Worm (Caenorhabditis elegans) whole organism, L2 larva: ENCODE data around the gene T05C7.9.
"Not testable (repeated sequence)": the region's sequence is repeated elsewhere in the genome, so short reads cannot be mapped to it uniquely, and the experiment has no call there.

ENCODE experiments used
- C34F6.9 ChIP-seq: fragments of 150-350 bp; optimal IDR thresholded peaks from 2 replicates; lab custom pipeline; 2014; ENCODE audit warnings: missing biosample characterization, missing genetic modification characterization
- R02D3.7 ChIP-seq: fragments of 150-350 bp; optimal IDR thresholded peaks from 2 replicates; lab custom pipeline; 2014; ENCODE audit warnings: missing biosample characterization, missing genetic modification characterization
- Y55F3AM.14 ChIP-seq: fragments of 200-800 bp; sonication (Bioruptor generic); optimal IDR thresholded peaks from 2 replicates; lab custom pipeline; 2018; ENCODE audit warnings: mild to moderate bottlenecking, missing genetic modification characterization, missing compliant biosample characterization
- ZK546.5 ChIP-seq: sonication (generic microtip); optimal IDR thresholded peaks from 2 replicates; lab custom pipeline; 2017; ENCODE audit warnings: missing biosample characterization, missing genetic modification characterization
- alr-1 ChIP-seq: fragments of 150-350 bp; optimal IDR thresholded peaks from 2 replicates; lab custom pipeline; 2014; ENCODE audit warnings: missing biosample characterization, missing genetic modification characterization
- aly-2 ChIP-seq: fragments of 150-350 bp; optimal IDR thresholded peaks from 2 replicates; lab custom pipeline; 2014; ENCODE audit warnings: missing biosample characterization, missing genetic modification characterization
- ceh-16 ChIP-seq: fragments of 150-350 bp; optimal IDR thresholded peaks from 2 replicates; lab custom pipeline; 2014; ENCODE audit warnings: missing biosample characterization, missing genetic modification characterization
- ceh-82 ChIP-seq: fragments of 150-350 bp; optimal IDR thresholded peaks from 2 replicates; lab custom pipeline; 2014; ENCODE audit warnings: missing biosample characterization, missing genetic modification characterization
- crh-2 ChIP-seq: sonication (generic microtip); optimal IDR thresholded peaks from 2 replicates; lab custom pipeline; 2017; ENCODE audit warnings: missing biosample characterization, missing genetic modification characterization
- egl-27 ChIP-seq: sonication (generic microtip); optimal IDR thresholded peaks from 3 replicates; lab custom pipeline; 2017; ENCODE audit warnings: missing biosample characterization, missing genetic modification reagents, missing genetic modification characterization
- elt-1 ChIP-seq: fragments of 150-350 bp; optimal IDR thresholded peaks from 2 replicates; lab custom pipeline; 2014; ENCODE audit warnings: missing biosample characterization, missing genetic modification characterization
- elt-3 ChIP-seq: sonication (generic microtip); optimal IDR thresholded peaks from 2 replicates; lab custom pipeline; 2017; ENCODE audit warnings: missing biosample characterization, missing genetic modification characterization
- fos-1 ChIP-seq: fragments of 150-350 bp; optimal IDR thresholded peaks from 2 replicates; lab custom pipeline; 2014; ENCODE audit warnings: missing biosample characterization, missing genetic modification characterization
- gmeb-1 ChIP-seq: fragments of 150-350 bp; optimal IDR thresholded peaks from 2 replicates; lab custom pipeline; 2014; ENCODE audit warnings: missing biosample characterization, missing genetic modification characterization
- lin-11 ChIP-seq: fragments of 150-350 bp; sonication (generic microtip); optimal IDR thresholded peaks from 2 replicates; lab custom pipeline; 2014; ENCODE audit warnings: missing biosample characterization, missing genetic modification characterization, inconsistent platforms, mixed read lengths
- lin-13 ChIP-seq: fragments of 150-350 bp; optimal IDR thresholded peaks from 2 replicates; lab custom pipeline; 2014; ENCODE audit warnings: missing biosample characterization, missing genetic modification reagents, missing genetic modification characterization
- lin-39 ChIP-seq: fragments of 150-350 bp; optimal IDR thresholded peaks from 2 replicates; lab custom pipeline; 2014; ENCODE audit warnings: missing biosample characterization, missing genetic modification reagents, missing genetic modification characterization
- lsy-2 ChIP-seq, 2 experiments: fragments of 150-350 bp in 1 of 2; sonication (generic microtip) in 1 of 2; optimal IDR thresholded peaks; 2 replicates each; lab custom pipeline; 2014 to 2017; ENCODE audit warnings: missing biosample characterization in 2 of 2, missing genetic modification characterization in 2 of 2
- mab-5 ChIP-seq: fragments of 150-350 bp; optimal IDR thresholded peaks from 2 replicates; lab custom pipeline; 2014; ENCODE audit warnings: missing biosample characterization, missing genetic modification characterization
- mbf-1 ChIP-seq: sonication (generic microtip); optimal IDR thresholded peaks from 2 replicates; lab custom pipeline; 2017; ENCODE audit warnings: missing biosample characterization, missing genetic modification characterization
- mdl-1 ChIP-seq, 2 experiments: fragments of 150-350 bp in 1 of 2; sonication (generic microtip) in 1 of 2; optimal IDR thresholded peaks; 2 replicates each; lab custom pipeline; 2017; ENCODE audit warnings: missing biosample characterization in 2 of 2, missing genetic modification characterization in 2 of 2
- nhr-10 ChIP-seq: sonication (generic microtip); optimal IDR thresholded peaks from 2 replicates; lab custom pipeline; 2017; ENCODE audit warnings: missing biosample characterization, missing genetic modification characterization
- nhr-12 ChIP-seq: fragments of 150-350 bp; optimal IDR thresholded peaks from 2 replicates; lab custom pipeline; 2014; ENCODE audit warnings: missing biosample characterization, missing genetic modification characterization
- nhr-25 ChIP-seq: fragments of 150-350 bp; sonication (generic microtip); optimal IDR thresholded peaks from 3 replicates; lab custom pipeline; 2014; ENCODE audit warnings: missing biosample characterization, missing genetic modification characterization
- peb-1 ChIP-seq: fragments of 150-350 bp; optimal IDR thresholded peaks from 2 replicates; lab custom pipeline; 2014; ENCODE audit warnings: missing biosample characterization, missing genetic modification characterization
- sem-4 ChIP-seq: fragments of 150-350 bp; optimal IDR thresholded peaks from 2 replicates; lab custom pipeline; 2014; ENCODE audit warnings: missing biosample characterization, missing genetic modification reagents, missing genetic modification characterization
- skn-1 ChIP-seq: sonication (generic microtip); optimal IDR thresholded peaks from 2 replicates; lab custom pipeline; 2017; ENCODE audit warnings: missing biosample characterization, missing genetic modification characterization
- sma-3 ChIP-seq: sonication (generic microtip); optimal IDR thresholded peaks from 2 replicates; lab custom pipeline; 2016; ENCODE audit warnings: missing genetic modification reagents, missing genetic modification characterization, missing compliant biosample characterization
- snpc-4 ChIP-seq: fragments of 150-350 bp; optimal IDR thresholded peaks from 2 replicates; lab custom pipeline; 2014; ENCODE audit warnings: missing biosample characterization, missing genetic modification characterization
- unc-39 ChIP-seq: fragments of 150-350 bp; optimal IDR thresholded peaks from 2 replicates; lab custom pipeline; 2014; ENCODE audit warnings: missing biosample characterization, missing genetic modification characterization
- unc-55 ChIP-seq: fragments of 150-350 bp; sonication (generic microtip); optimal IDR thresholded peaks from 3 replicates; lab custom pipeline; 2014; ENCODE audit warnings: missing biosample characterization, missing genetic modification reagents, missing genetic modification characterization
- zag-1 ChIP-seq: fragments of 150-350 bp; optimal IDR thresholded peaks from 2 replicates; lab custom pipeline; 2014; ENCODE audit warnings: missing biosample characterization, missing genetic modification characterization
- ztf-1 ChIP-seq: fragments of 200-800 bp; sonication (Bioruptor generic); conservative IDR thresholded peaks from 2 replicates; pipeline ENCODE4 v1.3.6; 2022; ENCODE audit warnings: missing genetic modification characterization, missing compliant biosample characterization
- ztf-11 ChIP-seq: sonication (generic microtip); optimal IDR thresholded peaks from 2 replicates; lab custom pipeline; 2017; ENCODE audit warnings: missing biosample characterization, missing genetic modification characterization
- ztf-4 ChIP-seq: fragments of 150-350 bp; optimal IDR thresholded peaks from 2 replicates; lab custom pipeline; 2014; ENCODE audit warnings: missing biosample characterization, missing genetic modification characterization

T05C7.9 gene

ce11 chrIV:102848-103247, 23.8 kb downstream of the T05C7.9 start (continued):
- no peak for TF ChIP-seq ztf-11 (tag; lab: Kevin White, UChicago)
- peak; percentile 59 for TF ChIP-seq crh-2 (tag; lab: Kevin White, UChicago)
- TF ChIP-seq C34F6.9 (tag; lab: Kevin White, UChicago): no peak
- no peak for TF ChIP-seq R02D3.7
- TF ChIP-seq nhr-25 (tag; lab: Kevin White, UChicago): peak; percentile 92
- TF ChIP-seq nhr-12 (tag; lab: Kevin White, UChicago): no peak
- no peak for TF ChIP-seq lin-11 (tag; lab: Kevin White, UChicago)
- no peak for TF ChIP-seq lin-13 (GFP tag; lab: Kevin White, UChicago)
- TF ChIP-seq fos-1 (tag; lab: Kevin White, UChicago): no peak
- TF ChIP-seq unc-39: no peak
- peak; percentile 6 for TF ChIP-seq egl-27 (tag; lab: Kevin White, UChicago)
- TF ChIP-seq ztf-1 (GFP tag; lab: Robert Waterston, UW): no peak
- no peak for TF ChIP-seq zag-1 (tag; lab: Kevin White, UChicago)
- no peak for TF ChIP-seq nhr-10 (tag; lab: Kevin White, UChicago)
- no peak for TF ChIP-seq skn-1 (tag; lab: Kevin White, UChicago)
- TF ChIP-seq mdl-1 (tag; optimal IDR thresholded peaks at IDR 0.05; lab: Kevin White, UChicago): no peak
- no peak for TF ChIP-seq elt-3 (tag; lab: Kevin White, UChicago)
- peak; percentile 11 for TF ChIP-seq ztf-4

- no peak for TF ChIP-seq nhr-12 (tag; lab: Kevin White, UChicago)
- no peak for TF ChIP-seq mab-5 (tag; lab: Kevin White, UChicago)
- no peak for TF ChIP-seq mdl-1 (tag; optimal IDR thresholded peaks at IDR 0.05; lab: Kevin White, UChicago)
- no peak for TF ChIP-seq nhr-25 (tag; lab: Kevin White, UChicago)
- TF ChIP-seq mbf-1 (tag; lab: Kevin White, UChicago): no peak
Observed at ce11 chrIV:109307-109706, 30.2 kb downstream of the T05C7.9 start, which contains the start of gene B0545.4. Gene B0545.4, minus strand, starts transcription at chrIV:109407.

ce11 chrIV:111377-111776, 32.3 kb downstream of the T05C7.9 start, which contains the start of gene F29C4.4:
Gene F29C4.4, plus strand, starts transcription at chrIV:111677.
- not testable (repeated sequence) for TF ChIP-seq elt-1; R02D3.7; ZK546.5 (tag; lab: Kevin White, UChicago)

DNA sequence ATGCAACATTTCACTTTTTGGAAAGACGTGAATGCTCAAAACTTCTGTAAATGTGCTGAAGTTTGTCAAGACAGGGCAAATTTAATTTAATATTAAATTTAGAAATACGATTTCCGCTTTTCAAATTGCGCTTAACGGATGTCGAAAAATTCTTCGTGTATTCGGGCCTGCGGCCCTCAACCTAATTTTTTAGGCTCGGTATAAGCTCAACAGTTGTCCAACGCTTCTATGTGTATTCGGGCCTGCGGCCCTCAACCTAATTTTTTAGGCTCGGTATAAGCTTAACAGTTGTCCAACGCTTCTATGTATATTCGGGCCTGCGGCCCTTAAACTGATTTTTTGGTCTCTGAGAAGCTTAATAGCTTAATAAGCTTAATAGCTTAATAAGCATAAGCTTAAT, 39.7 kb downstream of the T05C7.9 start:
- TF ChIP-seq elt-1 (no peak), fos-1 (tag; lab: Kevin White, UChicago) (no peak), alr-1 (tag; lab: Kevin White, UChicago) (no peak), lsy-2 (tag; optimal IDR thresholded peaks at IDR 0.05; lab: Kevin White, UChicago) (no peak), nhr-12 (tag; lab: Kevin White, UChicago) (no peak), peb-1 (tag; lab: Kevin White, UChicago) (no peak), egl-27 (tag; lab: Kevin White, UChicago) (no peak), nhr-10 (tag; lab: Kevin White, UChicago) (no peak), gmeb-1 (tag; lab: Kevin White, UChicago) (no peak), aly-2 (no peak), nhr-25 (tag; lab: Kevin White, UChicago) (no peak), sma-3 (no peak), skn-1 (tag; lab: Kevin White, UChicago) (no peak), sem-4 (no peak), mab-5 (tag; lab: Kevin White, UChicago) (no peak), mdl-1 (tag; optimal IDR thresholded peaks at IDR 0.05; lab: Kevin White, UChicago) (no peak)
- TF ChIP-seq, all 48 proteins: peak for 0

- TF ChIP-seq ceh-16 (tag; lab: Kevin White, UChicago): no peak
- TF ChIP-seq ztf-4: no peak
- no peak for TF ChIP-seq egl-27 (tag; lab: Kevin White, UChicago)
- TF ChIP-seq alr-1 (tag; lab: Kevin White, UChicago): no peak
- TF ChIP-seq mab-5 (tag; lab: Kevin White, UChicago): no peak
- no peak for TF ChIP-seq R02D3.7
- no peak for TF ChIP-seq Y55F3AM.14 (GFP tag; lab: Kevin White, UChicago)
- TF ChIP-seq, all 48 proteins: peak for 0
Observed at ce11 chrIV:119792-120191, 40.7 kb downstream of the T05C7.9 start.

DNA sequence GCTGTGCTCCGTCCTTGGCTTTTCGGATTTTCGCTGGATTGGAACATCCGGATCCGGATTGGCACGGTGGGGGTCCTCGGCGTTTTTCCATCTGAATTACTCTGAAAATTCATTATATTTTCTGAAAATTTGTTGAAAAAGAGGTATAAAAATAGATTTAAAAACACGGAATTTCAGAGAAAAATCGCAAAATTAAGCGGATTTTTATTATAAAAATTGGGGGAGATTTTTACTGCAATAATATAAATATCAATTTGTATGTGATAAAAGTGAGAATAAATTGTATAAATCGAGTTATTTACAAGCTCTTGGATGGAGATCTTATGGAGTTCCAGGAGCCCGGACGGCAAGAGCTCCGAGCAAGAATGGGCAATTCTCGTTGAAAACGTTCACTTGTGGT, 42.5 kb downstream of the T05C7.9 start, which contains the start of gene tut-1:
Gene tut-1, minus strand, starts transcription at position 101 of the 400 bp plus-strand sequence.
- TF ChIP-seq mdl-1 (tag; optimal IDR thresholded peaks at IDR 0.05; lab: Kevin White, UChicago): no peak
- TF ChIP-seq ceh-16 (tag; lab: Kevin White, UChicago): no peak
- TF ChIP-seq elt-1: no peak
- no peak for TF ChIP-seq aly-2
- TF ChIP-seq nhr-12 (tag; lab: Kevin White, UChicago): no peak
- TF ChIP-seq mbf-1 (tag; lab: Kevin White, UChicago): no peak
- TF ChIP-seq snpc-4 (tag; lab: Kevin White, UChicago): no peak
- TF ChIP-seq lin-13 (GFP tag; lab: Kevin White, UChicago): no peak
- TF ChIP-seq ceh-82 (tag; lab: Kevin White, UChicago): no peak
- TF ChIP-seq crh-2 (tag; lab: Kevin White, UChicago): no peak
- no peak for TF ChIP-seq lin-39
- no peak for TF ChIP-seq gmeb-1 (tag; lab: Kevin White, UChicago)
- no peak for TF ChIP-seq unc-55 (GFP tag; lab: Kevin White, UChicago)
